Worm (Caenorhabditis elegans): ENCODE measurements around the gene M163.10.
A peak's percentile ranks its signal among the peaks of the same experiment; 100 is the strongest.

The M163.10 gene

DNA sequence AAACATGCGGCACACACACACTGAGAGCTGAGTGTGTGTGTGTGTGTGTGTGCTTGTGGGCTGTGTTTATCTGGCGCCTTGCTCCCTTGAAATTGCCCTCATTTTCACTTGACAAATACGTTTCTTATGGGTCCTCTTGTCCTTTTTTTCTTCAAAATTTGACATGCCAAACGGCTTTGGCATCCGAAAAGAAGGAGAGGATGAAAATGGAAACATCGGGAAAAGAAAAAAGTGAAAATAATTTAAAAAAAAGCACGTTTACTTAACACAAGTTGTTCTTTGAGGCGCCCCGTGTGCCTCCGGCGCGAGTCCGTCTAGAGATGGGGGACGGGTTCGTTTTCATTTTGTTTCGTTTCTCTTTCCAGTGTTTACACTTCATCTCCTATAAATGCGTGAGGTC is 24.3 kb downstream of the M163.10 start:
- no peak for TF ChIP-seq ceh-18 (tag; optimal IDR thresholded peaks at IDR 0.05)
- TF ChIP-seq dve-1 (tag; optimal IDR thresholded peaks at IDR 0.05) = no peak

DNA sequence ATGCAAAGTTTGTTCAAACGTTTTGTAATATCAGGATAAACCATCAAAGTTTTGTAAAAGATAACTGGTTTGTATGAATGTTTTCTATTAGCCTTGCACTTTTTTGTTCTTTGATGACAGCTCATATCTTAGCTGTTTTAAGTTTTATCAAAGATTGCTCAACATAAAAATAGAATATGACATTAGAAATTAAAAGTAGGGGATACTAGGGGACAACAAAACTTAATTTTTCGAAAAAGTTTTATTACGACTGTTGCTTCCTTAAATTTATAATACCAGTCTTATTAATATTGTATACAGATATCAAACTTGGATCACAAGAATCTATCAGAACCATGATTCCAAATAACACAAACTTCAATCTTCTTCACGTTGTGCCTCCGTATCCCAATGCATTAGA is 25.0 kb downstream of the M163.10 start, which contains the start of gene ztf-14:
Gene ztf-14 (plus strand): TSS at position 301 of the 400 bp plus-strand sequence.
- TF ChIP-seq fax-1 (tag; optimal IDR thresholded peaks at IDR 0.05) (no peak), tbx-2 (tag; optimal IDR thresholded peaks at IDR 0.05) (no peak), dmd-4 (tag; optimal IDR thresholded peaks at IDR 0.05; ENCODE audit: borderline replicate concordance) (no peak), C38D4.7 (GFP tag; optimal IDR thresholded peaks at IDR 0.05) (no peak), eyg-1 (tag; optimal IDR thresholded peaks at IDR 0.05) (no peak), C08G9.2 (tag; optimal IDR thresholded peaks at IDR 0.05) (no peak)

DNA sequence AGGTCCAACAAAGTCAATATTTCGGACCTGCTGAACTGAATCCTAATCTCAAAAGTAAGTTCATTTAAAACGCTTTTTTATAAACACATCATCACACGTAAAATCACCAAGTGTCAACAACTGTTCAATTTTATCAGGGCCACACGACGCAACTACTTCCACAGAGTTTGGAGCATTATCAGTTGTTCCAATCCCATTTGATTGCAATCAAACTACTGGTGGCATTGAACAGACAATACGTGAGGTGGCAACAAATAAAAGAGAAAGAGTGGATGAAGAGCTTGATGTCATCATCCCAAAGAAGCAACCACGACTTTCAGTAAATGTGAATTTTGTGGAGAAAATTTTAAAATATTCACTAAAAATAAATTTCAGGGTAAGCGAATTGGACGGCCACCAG is 25.8 kb downstream of the M163.10 start:
- TF ChIP-seq elt-2 (tag; optimal IDR thresholded peaks at IDR 0.05) (peak; percentile 1), ceh-48 (tag; optimal IDR thresholded peaks at IDR 0.05) (no peak)

DNA sequence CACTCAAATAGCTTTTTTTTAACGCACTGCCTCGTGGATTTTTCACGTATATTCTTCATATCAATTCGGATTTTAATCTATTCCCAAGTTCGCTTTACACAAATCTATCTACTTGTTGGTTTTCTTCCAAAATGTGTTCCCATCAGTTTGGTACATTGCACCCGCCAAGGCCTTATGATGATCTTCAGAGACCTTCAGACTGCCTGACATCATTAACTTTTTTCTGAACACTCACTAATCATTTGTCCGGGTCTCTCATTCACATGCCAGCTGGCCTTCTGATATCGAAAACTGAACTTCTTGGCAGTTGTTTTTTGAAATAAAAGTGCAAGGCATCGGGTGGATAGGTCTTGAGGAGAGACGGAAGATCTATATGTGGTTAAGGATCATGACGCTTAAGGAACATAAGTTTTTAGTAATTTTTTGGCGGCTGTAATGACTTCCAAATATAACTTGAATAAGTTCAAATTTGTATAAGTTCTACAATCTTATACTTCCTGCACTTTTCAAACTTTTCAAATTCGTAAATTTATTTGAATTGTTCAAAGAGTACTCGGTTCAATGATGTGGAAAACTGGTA is 29.1 kb downstream of the M163.10 start:
- TF ChIP-seq ceh-34 (tag; optimal IDR thresholded peaks at IDR 0.05) (no peak), tbx-2 (tag; optimal IDR thresholded peaks at IDR 0.05) (no peak), ceh-45 (GFP tag; IDR thresholded peaks at IDR 0.05) (no peak), ceh-2 (tag; optimal IDR thresholded peaks at IDR 0.05) (no peak), pax-1 (tag; optimal IDR thresholded peaks at IDR 0.05) (no peak), hlh-13 (GFP tag; optimal IDR thresholded peaks at IDR 0.05) (no peak), nfya-1 (tag; optimal IDR thresholded peaks at IDR 0.05) (no peak), hlh-6 (tag; optimal IDR thresholded peaks at IDR 0.05) (no peak), lin-11 (tag; optimal IDR thresholded peaks at IDR 0.05) (no peak), hlh-8 (tag; optimal IDR thresholded peaks at IDR 0.05) (no peak), pha-4 (tag; optimal IDR thresholded peaks at IDR 0.05) (no peak), ama-1 (optimal IDR thresholded peaks at IDR 0.05) (no peak), fkh-10 (GFP tag; optimal IDR thresholded peaks at IDR 0.05) (no peak)

DNA sequence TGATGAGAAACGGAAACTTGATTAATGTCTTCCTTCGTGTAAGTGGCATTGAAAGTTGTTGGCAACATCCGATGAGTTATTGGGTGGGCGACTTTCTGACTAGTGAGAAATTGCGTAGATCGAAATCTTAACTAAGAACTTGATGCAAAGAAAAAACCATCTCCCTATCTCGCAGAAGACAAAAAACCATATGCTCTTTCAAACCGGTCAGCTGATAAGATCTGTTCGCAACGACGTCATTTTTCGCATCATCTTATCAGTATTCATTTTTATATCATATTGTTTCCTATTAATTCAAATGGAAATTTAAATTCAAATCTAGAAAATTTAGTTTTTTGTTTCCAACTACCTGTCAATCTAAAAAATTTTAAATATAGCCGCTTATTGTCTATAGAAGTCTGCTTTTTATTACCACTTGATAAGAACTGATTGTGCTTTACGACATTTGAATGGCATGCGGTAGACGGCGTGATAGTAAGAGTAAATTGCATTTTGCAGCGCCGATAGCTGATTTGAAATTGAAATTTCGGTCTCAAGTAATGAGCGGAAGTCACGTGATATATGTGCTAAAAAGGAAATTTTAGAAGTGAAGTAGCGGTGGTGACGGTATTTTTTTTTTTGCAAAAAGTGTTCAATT is 29.8 kb downstream of the M163.10 start:
- TF ChIP-seq ceh-2 (tag; optimal IDR thresholded peaks at IDR 0.05) (no peak), madf-2 (tag; optimal IDR thresholded peaks at IDR 0.05) (no peak), che-1 (tag; optimal IDR thresholded peaks at IDR 0.05) (no peak), ceh-22 (tag; optimal IDR thresholded peaks at IDR 0.05) (no peak), hlh-30 (tag; optimal IDR thresholded peaks at IDR 0.05; ENCODE audit: insufficient read depth) (peak; percentile 35), rnt-1 (tag; optimal IDR thresholded peaks at IDR 0.05) (no peak), nhr-232 (tag; optimal IDR thresholded peaks at IDR 0.05) (no peak), elt-2 (tag; optimal IDR thresholded peaks at IDR 0.05) (peak; percentile 88)

DNA sequence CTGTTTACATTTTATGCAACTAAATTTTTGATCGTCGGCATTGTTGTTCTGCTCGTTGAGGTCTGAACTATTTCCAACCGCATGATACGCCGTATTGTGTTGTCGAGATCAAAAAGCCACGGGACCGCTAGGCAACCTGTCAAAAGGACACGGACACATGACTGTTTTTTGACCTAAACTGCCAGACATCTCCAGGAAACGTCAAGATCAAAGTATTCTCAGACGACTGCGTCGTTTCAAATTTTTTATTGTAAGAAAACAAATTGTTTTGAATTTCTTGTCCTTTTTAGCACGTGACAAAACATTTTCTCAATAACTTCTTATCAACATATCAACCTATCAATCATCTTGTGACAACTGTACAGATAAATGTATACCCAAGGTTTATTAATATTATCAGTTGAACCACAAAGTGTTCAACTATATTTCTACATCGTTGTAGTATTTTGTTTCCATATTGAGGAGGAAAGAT is 31.4 kb downstream of the M163.10 start:
- TF ChIP-seq ets-4 (tag; optimal IDR thresholded peaks at IDR 0.05) = no peak
- peak; percentile 44 for TF ChIP-seq hlh-30 (tag; optimal IDR thresholded peaks at IDR 0.05; ENCODE audit: insufficient read depth)
- TF ChIP-seq unc-55 (GFP tag; optimal IDR thresholded peaks at IDR 0.05) = peak; percentile 19
- no peak for TF ChIP-seq ceh-24 (tag; optimal IDR thresholded peaks at IDR 0.05)
- no peak for TF ChIP-seq zip-5 (tag; optimal IDR thresholded peaks at IDR 0.05)
- peak; percentile 94 for TF ChIP-seq elt-2 (tag; optimal IDR thresholded peaks at IDR 0.05)
- no peak for TF ChIP-seq F13H6.1 (tag; optimal IDR thresholded peaks at IDR 0.05)
